Worm (Caenorhabditis elegans): Measurements from ENCODE around the gene Y69H2.7.

The Y69H2.7 gene

ce11 chrV:18709203-18709860 lies 19.5 kb downstream of the Y69H2.7 start, which contains the start of gene Y17D7C.6:
TSS of gene Y17D7C.6 (plus strand) at chrV:18709810.
- TF ChIP-seq nhr-23 (tag; optimal IDR thresholded peaks at IDR 0.05) = no peak
- no peak for TF ChIP-seq mml-1 (tag; optimal IDR thresholded peaks at IDR 0.05)
- no peak for TF ChIP-seq pha-4 (tag; optimal IDR thresholded peaks at IDR 0.05)
- TF ChIP-seq ceh-82 (tag; optimal IDR thresholded peaks at IDR 0.05) = no peak
- TF ChIP-seq egl-5 (tag; optimal IDR thresholded peaks at IDR 0.05) = no peak
- no peak for TF ChIP-seq pqm-1 (tag; optimal IDR thresholded peaks at IDR 0.05)
- no peak for TF ChIP-seq skn-1 (tag; optimal IDR thresholded peaks at IDR 0.05)
- TF ChIP-seq lin-39 (tag; optimal IDR thresholded peaks at IDR 0.05) = no peak
- TF ChIP-seq jun-1 (tag; optimal IDR thresholded peaks at IDR 0.05) = no peak
- no peak for TF ChIP-seq unc-39 (tag; optimal IDR thresholded peaks at IDR 0.05)
- TF ChIP-seq R02D3.7 (tag; optimal IDR thresholded peaks at IDR 0.05) = no peak
- TF ChIP-seq fkh-10 (GFP tag; optimal IDR thresholded peaks at IDR 0.05) = no peak
- TF ChIP-seq egl-27 (tag; optimal IDR thresholded peaks at IDR 0.05) = no peak
- no peak for TF ChIP-seq mdl-1 (tag; optimal IDR thresholded peaks at IDR 0.05)

ce11 chrV:18710045-18710490 lies 20.3 kb downstream of the Y69H2.7 start:
- TF ChIP-seq snpc-4 (tag; optimal IDR thresholded peaks at IDR 0.05) = peak; percentile 27
- TF ChIP-seq lin-39 (tag; optimal IDR thresholded peaks at IDR 0.05) = no peak
- TF ChIP-seq lin-15B (tag; optimal IDR thresholded peaks at IDR 0.05) = no peak
- TF ChIP-seq ama-1 (optimal IDR thresholded peaks at IDR 0.05) = no peak
- peak; percentile 19 for TF ChIP-seq hmg-11 (tag; optimal IDR thresholded peaks at IDR 0.05)

- TF ChIP-seq pqm-1 (tag; optimal IDR thresholded peaks at IDR 0.05) (no peak), nfya-1 (tag; optimal IDR thresholded peaks at IDR 0.05; ENCODE audit: insufficient read depth) (no peak), ama-1 (optimal IDR thresholded peaks at IDR 0.05) (no peak), ztf-4 (tag; optimal IDR thresholded peaks at IDR 0.05) (no peak), skn-1 (tag; optimal IDR thresholded peaks at IDR 0.05) (no peak), daf-12 (tag; optimal IDR thresholded peaks at IDR 0.05) (no peak), nhr-43 (tag; optimal IDR thresholded peaks at IDR 0.05; ENCODE audit: poor library complexity, severe bottlenecking) (no peak), unc-39 (tag; optimal IDR thresholded peaks at IDR 0.05) (no peak), eor-1 (tag; optimal IDR thresholded peaks at IDR 0.05) (no peak), nhr-28 (tag; optimal IDR thresholded peaks at IDR 0.05) (no peak), egl-27 (tag; optimal IDR thresholded peaks at IDR 0.05) (no peak), sea-2 (GFP tag; optimal IDR thresholded peaks at IDR 0.05) (no peak), zag-1 (tag; optimal IDR thresholded peaks at IDR 0.05) (no peak)
These were observed 21.6 kb downstream of the Y69H2.7 start for ce11 chrV:18711362-18711761.

- TF ChIP-seq fkh-2 (tag; optimal IDR thresholded peaks at IDR 0.05) (peak; percentile 10), fkh-10 (GFP tag; optimal IDR thresholded peaks at IDR 0.05) (no peak), hmg-11 (tag; optimal IDR thresholded peaks at IDR 0.05) (no peak)
These were observed 22.3 kb downstream of the Y69H2.7 start for ce11 chrV:18712118-18712517.

ce11 chrV:18719412-18719811 lies 29.6 kb downstream of the Y69H2.7 start:
- no peak for TF ChIP-seq egl-5 (tag; optimal IDR thresholded peaks at IDR 0.05)
- no peak for TF ChIP-seq fos-1 (tag; optimal IDR thresholded peaks at IDR 0.05)
- no peak for TF ChIP-seq ama-1 (optimal IDR thresholded peaks at IDR 0.05)
- TF ChIP-seq aly-2 (tag; optimal IDR thresholded peaks at IDR 0.05) = no peak
- no peak for TF ChIP-seq ztf-11 (tag; optimal IDR thresholded peaks at IDR 0.05)
- no peak for TF ChIP-seq snpc-4 (tag; optimal IDR thresholded peaks at IDR 0.05)
- TF ChIP-seq egl-27 (tag; optimal IDR thresholded peaks at IDR 0.05) = no peak
- no peak for TF ChIP-seq fkh-2 (tag; optimal IDR thresholded peaks at IDR 0.05)
- TF ChIP-seq nhr-76 (tag; optimal IDR thresholded peaks at IDR 0.05) = no peak
- TF ChIP-seq eor-1 (tag; optimal IDR thresholded peaks at IDR 0.05) = no peak
- TF ChIP-seq elt-3 (tag; optimal IDR thresholded peaks at IDR 0.05) = no peak
- TF ChIP-seq ceh-16 (tag; optimal IDR thresholded peaks at IDR 0.05) = no peak
- no peak for TF ChIP-seq nhr-67 (tag; optimal IDR thresholded peaks at IDR 0.05)

Data from whole organism, L3 larva.